Worm (Caenorhabditis elegans) whole organism, young adult: ENCODE data around the gene B0035.3.

ENCODE experiments used
- cebp-2 ChIP-seq: fragments of 200-800 bp; sonication (Bioruptor generic); IDR thresholded peaks from 2 replicates; pipeline ENCODE4 v1.3.6; 2022; ENCODE audit warnings: missing genetic modification characterization, missing compliant biosample characterization
- sdz-38 ChIP-seq: sonication (generic microtip); optimal IDR thresholded peaks from 2 replicates; lab custom pipeline; 2016; ENCODE audit warnings: missing genotype, missing genetic modification characterization, missing compliant biosample characterization
- unc-62 ChIP-seq: fragments of 150-350 bp; optimal IDR thresholded peaks from 2 replicates; lab custom pipeline; 2014; ENCODE audit warnings: missing biosample characterization, missing genetic modification reagents, missing genetic modification characterization

DNA sequence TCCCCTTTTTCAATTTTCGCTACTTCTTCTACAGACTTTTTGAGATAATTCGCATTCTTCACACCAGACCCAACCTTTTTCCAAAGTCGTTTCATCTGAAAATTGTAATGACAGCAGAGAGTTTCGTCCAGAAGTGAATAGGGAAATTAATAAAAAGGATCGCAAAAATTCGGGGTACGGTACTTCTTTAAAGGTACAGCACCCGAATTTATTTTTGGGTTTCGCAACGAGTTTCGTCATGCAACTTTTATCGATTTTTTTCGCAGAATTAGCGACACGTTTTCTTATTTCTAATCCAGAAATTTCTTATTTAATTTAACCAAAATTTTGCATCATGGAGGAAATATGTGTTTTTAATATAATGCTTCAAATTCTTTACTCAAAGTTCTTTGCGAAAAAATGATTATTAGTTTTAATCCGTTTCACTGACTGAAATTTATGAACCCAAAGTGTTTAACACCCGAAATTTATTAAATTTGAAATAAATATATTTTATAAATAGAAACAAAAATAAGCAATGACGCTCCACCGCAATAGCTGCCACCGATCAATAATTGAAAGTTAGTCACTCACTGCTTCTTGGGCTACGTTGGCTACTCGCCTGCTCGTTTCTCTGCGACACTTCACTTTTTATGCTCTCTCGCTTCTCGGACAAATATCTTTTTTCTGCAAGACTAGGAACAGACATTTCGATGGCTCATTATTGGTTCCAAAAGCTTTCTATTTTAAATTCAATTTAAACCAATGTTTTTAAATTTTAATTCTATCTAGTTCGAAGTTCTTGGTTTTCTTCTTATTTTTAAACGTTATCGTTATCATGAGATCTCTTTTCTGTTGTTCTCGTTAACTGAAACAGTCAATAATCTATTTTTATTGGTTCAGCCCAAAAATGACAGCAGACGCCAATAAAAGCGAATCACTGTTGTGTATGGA lies 16.4 kb downstream of the B0035.3 start, which contains the start of the genes B0035.15 and dnj-1:
- TF ChIP-seq unc-62 (GFP tag; lab: Kevin White, UChicago): no peak
- TF ChIP-seq cebp-2: no peak
- no peak for TF ChIP-seq sdz-38 (tag; lab: Kevin White, UChicago)
